Fruit fly (Drosophila melanogaster): ENCODE measurements around the gene Meltrin.

Gene Meltrin

dm6 chr3R:14680112-14680665 is 16.9 kb downstream of the Meltrin start (continued):
- TF ChIP-seq hbn (GFP tag; IDR thresholded peaks at IDR 0.05; ENCODE audit: partially characterized antibody) (no peak), gt (GFP tag; IDR thresholded peaks at IDR 0.05) (no peak), CG8924 (tag; optimal IDR thresholded peaks at IDR 0.05) (no peak), run (tag; optimal IDR thresholded peaks at IDR 0.05) (no peak), lilli (GFP tag; optimal IDR thresholded peaks at IDR 0.05) (no peak), repo (GFP tag; optimal IDR thresholded peaks at IDR 0.05) (no peak), sd (tag; optimal IDR thresholded peaks at IDR 0.05) (no peak), ara (GFP tag; IDR thresholded peaks at IDR 0.05) (peak; percentile 23; the same call in 1 of the 2 replicates), CG4424 (GFP tag; optimal IDR thresholded peaks at IDR 0.05) (no peak), Optix (GFP tag; IDR thresholded peaks at IDR 0.05) (no peak), CG34224 (GFP tag; IDR thresholded peaks at IDR 0.05; ENCODE audit: partially characterized antibody) (no peak), prd (optimal IDR thresholded peaks at IDR 0.05) (no peak), prd (GFP tag; IDR thresholded peaks at IDR 0.05) (no peak), sim (GFP tag; IDR thresholded peaks at IDR 0.05) (no peak), Drgx (GFP tag; IDR thresholded peaks at IDR 0.05) (no peak), dimm (GFP tag; IDR thresholded peaks at IDR 0.05) (no peak), CG15073 (GFP tag; optimal IDR thresholded peaks at IDR 0.05) (no peak), cad (GFP tag; optimal IDR thresholded peaks at IDR 0.05) (no peak), Kr (GFP tag; optimal IDR thresholded peaks at IDR 0.05) (peak; percentile 52), CG4328 (GFP tag; optimal IDR thresholded peaks at IDR 0.05) (no peak), vnd (GFP tag; IDR thresholded peaks at IDR 0.05; ENCODE audit: partially characterized antibody) (no peak), dmrt11E (tag; optimal IDR thresholded peaks at IDR 0.05) (no peak), CG31224 (GFP tag; IDR thresholded peaks at IDR 0.05) (no peak), MBD-R2 (GFP tag; IDR thresholded peaks at IDR 0.05) (no peak), HmgZ (tag; optimal IDR thresholded peaks at IDR 0.05) (no peak), usp (GFP tag; optimal IDR thresholded peaks at IDR 0.05) (no peak), lab (GFP tag; optimal IDR thresholded peaks at IDR 0.05) (no peak), ERR (GFP tag; optimal IDR thresholded peaks at IDR 0.05) (no peak), CG14014 (GFP tag; IDR thresholded peaks at IDR 0.05) (no peak), zf30C (GFP tag; optimal IDR thresholded peaks at IDR 0.05) (peak; percentile 7), CG10209 (GFP tag; optimal IDR thresholded peaks at IDR 0.05) (peak; percentile 5), Antp (GFP tag; optimal IDR thresholded peaks at IDR 0.05) (no peak), CG17612 (GFP tag; IDR thresholded peaks at IDR 0.05) (no peak), so (GFP tag; IDR thresholded peaks at IDR 0.05) (no peak), CG12942 (GFP tag; optimal IDR thresholded peaks at IDR 0.05) (no peak), CG4820 (GFP tag; optimal IDR thresholded peaks at IDR 0.05) (no peak), gsb-n (tag; optimal IDR thresholded peaks at IDR 0.05) (no peak), CG3065 (GFP tag; optimal IDR thresholded peaks at IDR 0.05) (no peak), CG9727 (GFP tag; optimal IDR thresholded peaks at IDR 0.05) (peak; percentile 4), Atf-2 (GFP tag; optimal IDR thresholded peaks at IDR 0.05) (no peak), Xrp1 (GFP tag; IDR thresholded peaks at IDR 0.05) (peak; percentile 42; the same call in 1 of the 2 replicates), CG1832 (GFP tag; optimal IDR thresholded peaks at IDR 0.05) (no peak), CG6791 (GFP tag; IDR thresholded peaks at IDR 0.05; ENCODE audit: partially characterized antibody) (no peak), Spps (tag; optimal IDR thresholded peaks at IDR 0.05) (no peak), CG12104 (GFP tag; optimal IDR thresholded peaks at IDR 0.05) (no peak), CG4282 (GFP tag; optimal IDR thresholded peaks at IDR 0.05) (no peak), sqz (GFP tag; optimal IDR thresholded peaks at IDR 0.05) (no peak), CG16813 (GFP tag; IDR thresholded peaks at IDR 0.05; ENCODE audit: partially characterized antibody) (no peak), bowl (GFP tag; IDR thresholded peaks at IDR 0.05) (no peak), CG33557 (GFP tag; optimal IDR thresholded peaks at IDR 0.05) (peak; percentile 26), az2 (GFP tag; optimal IDR thresholded peaks at IDR 0.05) (no peak), crc (GFP tag; optimal IDR thresholded peaks at IDR 0.05) (no peak)

Measured in whole organism, embryonic.